Worm (Caenorhabditis elegans) whole organism, L2 larva: Measurements from ENCODE around the gene nspb-11.

Source experiments
- blmp-1 ChIP-seq: sonication (generic microtip); optimal IDR thresholded peaks from 2 replicates; lab custom pipeline; 2017; ENCODE audit warnings: missing genetic modification characterization, mild to moderate bottlenecking, missing compliant biosample characterization, antibody characterized with exemption, moderate library complexity; ENCODE audit not compliant: insufficient read depth
- dmd-4 ChIP-seq: sonication (generic microtip); optimal IDR thresholded peaks from 2 replicates; lab custom pipeline; 2017; ENCODE audit warnings: missing biosample characterization, missing genetic modification characterization
- elt-1 ChIP-seq: fragments of 150-350 bp; optimal IDR thresholded peaks from 2 replicates; lab custom pipeline; 2014; ENCODE audit warnings: missing biosample characterization, missing genetic modification characterization
- lin-13 ChIP-seq: fragments of 150-350 bp; optimal IDR thresholded peaks from 2 replicates; lab custom pipeline; 2014; ENCODE audit warnings: missing biosample characterization, missing genetic modification reagents, missing genetic modification characterization
- lin-39 ChIP-seq: fragments of 150-350 bp; optimal IDR thresholded peaks from 2 replicates; lab custom pipeline; 2014; ENCODE audit warnings: missing biosample characterization, missing genetic modification reagents, missing genetic modification characterization
- lsy-2 ChIP-seq, 2 experiments: fragments of 150-350 bp in 1 of 2; sonication (generic microtip) in 1 of 2; optimal IDR thresholded peaks; 2 replicates each; lab custom pipeline; 2014 to 2017; ENCODE audit warnings: missing biosample characterization in 2 of 2, missing genetic modification characterization in 2 of 2
- nhr-11 ChIP-seq: fragments of 150-350 bp; optimal IDR thresholded peaks from 2 replicates; lab custom pipeline; 2014; ENCODE audit warnings: missing biosample characterization, missing genetic modification characterization
- nhr-12 ChIP-seq: fragments of 150-350 bp; optimal IDR thresholded peaks from 2 replicates; lab custom pipeline; 2014; ENCODE audit warnings: missing biosample characterization, missing genetic modification characterization
- nhr-25 ChIP-seq: fragments of 150-350 bp; sonication (generic microtip); optimal IDR thresholded peaks from 3 replicates; lab custom pipeline; 2014; ENCODE audit warnings: missing biosample characterization, missing genetic modification characterization
- nhr-77 ChIP-seq: fragments of 150-350 bp; optimal IDR thresholded peaks from 2 replicates; lab custom pipeline; 2014; ENCODE audit warnings: missing biosample characterization, missing genetic modification characterization
- unc-62 ChIP-seq: fragments of 150-350 bp; optimal IDR thresholded peaks from 2 replicates; lab custom pipeline; 2014; ENCODE audit warnings: missing biosample characterization, missing genetic modification reagents, missing genetic modification characterization
- zag-1 ChIP-seq: fragments of 150-350 bp; optimal IDR thresholded peaks from 2 replicates; lab custom pipeline; 2014; ENCODE audit warnings: missing biosample characterization, missing genetic modification characterization

- TF ChIP-seq unc-62 (GFP tag; lab: Kevin White, UChicago) (no peak), nhr-77 (tag; lab: Kevin White, UChicago) (no peak), lin-39 (no peak), nhr-12 (tag; lab: Kevin White, UChicago) (no peak), elt-1 (tag; lab: Kevin White, UChicago) (no peak), nhr-25 (tag; lab: Kevin White, UChicago) (no peak), blmp-1 (tag; lab: Kevin White, UChicago) (no peak), dmd-4 (tag; lab: Kevin White, UChicago) (no peak), lin-13 (GFP tag; lab: Kevin White, UChicago) (no peak), nhr-11 (tag; lab: Kevin White, UChicago) (no peak), zag-1 (tag; lab: Kevin White, UChicago) (no peak), lsy-2 (tag; optimal IDR thresholded peaks at IDR 0.05; lab: Kevin White, UChicago) (no peak)
Observed at ce11 chrII:12865604-12866003, 41.6 kb upstream of the nspb-11 start, which contains the start of gene snf-5.
